Worm (Caenorhabditis elegans): ENCODE data around the gene C45H4.21.

C45H4.21 gene

ce11 chrV:2149432-2149831 is at the start of gene C45H4.21:
TSS of gene C45H4.21 (minus strand) at chrV:2149532.
- no peak for TF ChIP-seq nhr-12 (tag; optimal IDR thresholded peaks at IDR 0.05)
- no peak for TF ChIP-seq skn-1 (tag; optimal IDR thresholded peaks at IDR 0.05)
- TF ChIP-seq sem-4 (tag; optimal IDR thresholded peaks at IDR 0.05) = no peak
- no peak for TF ChIP-seq nhr-21 (tag; optimal IDR thresholded peaks at IDR 0.05)
- TF ChIP-seq nhr-77 (tag; optimal IDR thresholded peaks at IDR 0.05) = no peak
- TF ChIP-seq ama-1 (optimal IDR thresholded peaks at IDR 0.05) = no peak
- TF ChIP-seq nhr-25 (tag; optimal IDR thresholded peaks at IDR 0.05) = no peak
- no peak for TF ChIP-seq peb-1 (tag; optimal IDR thresholded peaks at IDR 0.05)
- no peak for TF ChIP-seq unc-62 (GFP tag; optimal IDR thresholded peaks at IDR 0.05)
- no peak for TF ChIP-seq dmd-4 (tag; optimal IDR thresholded peaks at IDR 0.05)
- no peak for TF ChIP-seq nhr-237 (tag; optimal IDR thresholded peaks at IDR 0.05)
- TF ChIP-seq egl-27 (tag; optimal IDR thresholded peaks at IDR 0.05) = no peak
- no peak for TF ChIP-seq mab-5 (tag; optimal IDR thresholded peaks at IDR 0.05)
- TF ChIP-seq aly-2 (tag; optimal IDR thresholded peaks at IDR 0.05) = no peak
- TF ChIP-seq snpc-4 (tag; optimal IDR thresholded peaks at IDR 0.05) = no peak
- no peak for TF ChIP-seq lin-13 (GFP tag; optimal IDR thresholded peaks at IDR 0.05)

- TF ChIP-seq sma-3 (GFP tag; optimal IDR thresholded peaks at IDR 0.05) (no peak), lsy-2 (tag; optimal IDR thresholded peaks at IDR 0.05) (no peak), sma-9 (GFP tag; optimal IDR thresholded peaks at IDR 0.05) (peak; percentile 32), sma-9 (tag; optimal IDR thresholded peaks at IDR 0.05) (no peak), gmeb-1 (tag; optimal IDR thresholded peaks at IDR 0.05) (peak; percentile 43), nhr-23 (tag; optimal IDR thresholded peaks at IDR 0.05) (no peak), fos-1 (tag; optimal IDR thresholded peaks at IDR 0.05) (peak; percentile 15), crh-2 (tag; optimal IDR thresholded peaks at IDR 0.05) (peak; percentile 13)
These were observed 42.8 kb upstream of the C45H4.21 start, which contains the start of gene nhr-13 for ce11 chrV:2192117-2192516. TSS of gene nhr-13 (plus strand) at chrV:2192485.

- TF ChIP-seq gmeb-1 (tag; optimal IDR thresholded peaks at IDR 0.05) (no peak), nhr-11 (tag; optimal IDR thresholded peaks at IDR 0.05) (no peak), ztf-11 (tag; optimal IDR thresholded peaks at IDR 0.05) (no peak), ztf-1 (GFP tag; conservative IDR thresholded peaks at IDR 0.05) (no peak), nhr-21 (tag; optimal IDR thresholded peaks at IDR 0.05) (no peak), elt-3 (tag; optimal IDR thresholded peaks at IDR 0.05) (no peak), alr-1 (tag; optimal IDR thresholded peaks at IDR 0.05) (no peak), crh-2 (tag; optimal IDR thresholded peaks at IDR 0.05) (no peak), lsy-2 (tag; optimal IDR thresholded peaks at IDR 0.05) (no peak), nhr-129 (tag; optimal IDR thresholded peaks at IDR 0.05) (no peak)
These were observed 41.8 kb upstream of the C45H4.21 start, which contains the start of gene srbc-42 for ce11 chrV:2191122-2191521. TSS of gene srbc-42 (minus strand) at chrV:2191222.

ce11 chrV:2190383-2190782 is 41.1 kb upstream of the C45H4.21 start:
- no peak for TF ChIP-seq fos-1 (tag; optimal IDR thresholded peaks at IDR 0.05)
- TF ChIP-seq peb-1 (tag; optimal IDR thresholded peaks at IDR 0.05) = no peak
- TF ChIP-seq nhr-23 (tag; optimal IDR thresholded peaks at IDR 0.05) = no peak
- no peak for TF ChIP-seq nhr-77 (tag; optimal IDR thresholded peaks at IDR 0.05)
- TF ChIP-seq sma-9 (GFP tag; optimal IDR thresholded peaks at IDR 0.05) = no peak
- TF ChIP-seq sma-9 (tag; optimal IDR thresholded peaks at IDR 0.05) = no peak

- TF ChIP-seq lin-13 (GFP tag; optimal IDR thresholded peaks at IDR 0.05) (no peak), ZK546.5 (tag; optimal IDR thresholded peaks at IDR 0.05) (no peak), fos-1 (tag; optimal IDR thresholded peaks at IDR 0.05) (no peak), mdl-1 (tag; optimal IDR thresholded peaks at IDR 0.05) (no peak), lin-11 (tag; optimal IDR thresholded peaks at IDR 0.05) (no peak), mab-5 (tag; optimal IDR thresholded peaks at IDR 0.05) (no peak), nhr-12 (tag; optimal IDR thresholded peaks at IDR 0.05) (no peak), ztf-1 (GFP tag; conservative IDR thresholded peaks at IDR 0.05) (no peak), alr-1 (tag; optimal IDR thresholded peaks at IDR 0.05) (no peak), blmp-1 (tag; optimal IDR thresholded peaks at IDR 0.05; ENCODE audit: insufficient read depth) (no peak), F13H6.1 (tag; optimal IDR thresholded peaks at IDR 0.05) (no peak), ztf-4 (tag; optimal IDR thresholded peaks at IDR 0.05) (no peak), gmeb-1 (tag; optimal IDR thresholded peaks at IDR 0.05) (no peak)
These were observed 38.6 kb upstream of the C45H4.21 start, which contains the start of gene Y5H2B.3 for ce11 chrV:2187864-2188345. TSS of gene Y5H2B.3 (plus strand) at chrV:2188295.
